Worm (Caenorhabditis elegans) whole organism, L4 larva: Measurements from ENCODE around the gene wht-2.

Experiments
- F10B5.3 ChIP-seq: sonication (generic microtip); optimal IDR thresholded peaks from 2 replicates; lab custom pipeline; 2016; ENCODE audit warnings: mild to moderate bottlenecking, missing genetic modification characterization, missing compliant biosample characterization
- F26F4.8 ChIP-seq: fragments of 200-800 bp; sonication (Bioruptor generic); conservative IDR thresholded peaks from 2 replicates; pipeline ENCODE4 v1.3.6; 2022; ENCODE audit warnings: missing genetic modification characterization, missing compliant biosample characterization
- F44E2.7 ChIP-seq: fragments of 200-800 bp; sonication (Bioruptor generic); IDR thresholded peaks from 2 replicates; pipeline ENCODE4 v2.1.2; 2022; ENCODE audit warnings: missing genetic modification characterization, missing compliant biosample characterization
- R02D3.7 ChIP-seq: fragments of 150-350 bp; sonication (generic microtip); optimal IDR thresholded peaks from 3 replicates; lab custom pipeline; 2014; ENCODE audit warnings: missing biosample characterization, missing genetic modification characterization
- T20F7.1 ChIP-seq: fragments of 200-800 bp; sonication (Bioruptor generic); optimal IDR thresholded peaks from 2 replicates; lab custom pipeline; 2018; ENCODE audit warnings: mild to moderate bottlenecking, missing genetic modification characterization, missing compliant biosample characterization
- Y105C5A.15 ChIP-seq: fragments of 200-800 bp; sonication (Bioruptor generic); IDR thresholded peaks from 2 replicates; pipeline ENCODE4 v1.3.6; 2022; ENCODE audit warnings: missing genetic modification characterization, missing compliant biosample characterization
- Y48G9A.11 ChIP-seq: fragments of 200-800 bp; sonication (Bioruptor generic); IDR thresholded peaks from 2 replicates; pipeline ENCODE4 v1.3.6; 2022; ENCODE audit warnings: missing genetic modification reagents, missing genetic modification characterization, missing compliant biosample characterization
- ZK337.2 ChIP-seq: fragments of 200-800 bp; sonication (Bioruptor generic); IDR thresholded peaks from 2 replicates; pipeline ENCODE4 v1.3.6; 2022; ENCODE audit warnings: missing genetic modification reagents, missing genetic modification characterization, missing compliant biosample characterization
- aha-1 ChIP-seq: fragments of 150-350 bp; peaks from one replicate; lab custom pipeline; 2014; ENCODE audit warnings: missing biosample characterization, missing genetic modification characterization
- ama-1 ChIP-seq: fragments of 150-350 bp; optimal IDR thresholded peaks from 2 replicates; lab custom pipeline; 2014; ENCODE audit warnings: inconsistent platforms, mixed read lengths
- arid-1 ChIP-seq: fragments of 200-800 bp; sonication (Bioruptor generic); conservative IDR thresholded peaks from 2 replicates; pipeline ENCODE4 v1.3.6; 2022; ENCODE audit warnings: missing genetic modification reagents, missing genetic modification characterization, missing compliant biosample characterization
- ceh-20 ChIP-seq: fragments of 200-800 bp; sonication (Bioruptor generic); IDR thresholded peaks from 2 replicates; pipeline ENCODE4 v1.3.6; 2022; ENCODE audit warnings: missing genetic modification reagents, missing genetic modification characterization, missing compliant biosample characterization
- ceh-28 ChIP-seq: fragments of 150-350 bp; optimal IDR thresholded peaks from 2 replicates; lab custom pipeline; 2014; ENCODE audit warnings: missing biosample characterization, missing genetic modification reagents, missing genetic modification characterization
- ceh-44 ChIP-seq: fragments of 200-800 bp; sonication (Bioruptor generic); IDR thresholded peaks from 2 replicates; pipeline ENCODE4 v1.3.6; 2022; ENCODE audit warnings: missing genetic modification reagents, missing genetic modification characterization, missing compliant biosample characterization
- ceh-82 ChIP-seq: sonication (generic microtip); optimal IDR thresholded peaks from 2 replicates; lab custom pipeline; 2017; ENCODE audit warnings: missing biosample characterization, missing genetic modification characterization
- ces-1 ChIP-seq: fragments of 150-350 bp; sonication (generic microtip); optimal IDR thresholded peaks from 4 replicates; lab custom pipeline; 2014; ENCODE audit warnings: missing biosample characterization, missing genetic modification reagents, missing genetic modification characterization
- cey-2 ChIP-seq: sonication (generic microtip); optimal IDR thresholded peaks from 3 replicates; lab custom pipeline; 2017; ENCODE audit warnings: missing genetic modification characterization, mild to moderate bottlenecking, missing compliant biosample characterization, antibody characterized with exemption, borderline replicate concordance; ENCODE audit not compliant: insufficient read depth
- ctbp-1 ChIP-seq: fragments of 200-800 bp; sonication (Bioruptor generic); IDR thresholded peaks from 2 replicates; pipeline ENCODE4 v1.3.6; 2022; ENCODE audit warnings: missing genetic modification reagents, missing genetic modification characterization, missing compliant biosample characterization
- daf-12 ChIP-seq: fragments of 150-350 bp; optimal IDR thresholded peaks from 2 replicates; lab custom pipeline; 2014; ENCODE audit warnings: missing biosample characterization, missing genetic modification reagents, missing genetic modification characterization
- dmd-6 ChIP-seq: fragments of 200-800 bp; sonication (Bioruptor generic); IDR thresholded peaks from 2 replicates; pipeline ENCODE4 v1.3.6; 2022; ENCODE audit warnings: missing genetic modification reagents, missing genetic modification characterization, missing compliant biosample characterization
- dpl-1 ChIP-seq: fragments of 150-350 bp; optimal IDR thresholded peaks from 2 replicates; lab custom pipeline; 2014; ENCODE audit warnings: missing biosample characterization, missing genetic modification reagents, missing genetic modification characterization
- duxl-1 ChIP-seq: sonication (generic microtip); optimal IDR thresholded peaks from 2 replicates; lab custom pipeline; 2016; ENCODE audit warnings: mild to moderate bottlenecking, missing genetic modification characterization, moderate library complexity, missing compliant biosample characterization; ENCODE audit not compliant: poor library complexity
- dve-1 ChIP-seq: sonication (generic microtip); optimal IDR thresholded peaks from 2 replicates; lab custom pipeline; 2017; ENCODE audit warnings: antibody characterized with exemption, mild to moderate bottlenecking, missing genetic modification characterization, missing compliant biosample characterization; ENCODE audit not compliant: insufficient read depth
- egl-27 ChIP-seq: sonication (generic microtip); optimal IDR thresholded peaks from 3 replicates; lab custom pipeline; 2017; ENCODE audit warnings: missing biosample characterization, missing genetic modification reagents, missing genetic modification characterization
- egl-43 ChIP-seq: fragments of 200-800 bp; sonication (Bioruptor generic); IDR thresholded peaks from 2 replicates; pipeline ENCODE4 v1.3.6; 2022; ENCODE audit warnings: missing genetic modification reagents, missing genetic modification characterization, missing compliant biosample characterization
- fos-1 ChIP-seq: fragments of 150-350 bp; optimal IDR thresholded peaks from 2 replicates; lab custom pipeline; 2014; ENCODE audit warnings: missing biosample characterization, missing genetic modification characterization
- jun-1 ChIP-seq: fragments of 150-350 bp; optimal IDR thresholded peaks from 2 replicates; lab custom pipeline; 2014; ENCODE audit warnings: missing biosample characterization, missing genetic modification reagents, missing genetic modification characterization
- lin-1 ChIP-seq: fragments of 200-800 bp; sonication (Bioruptor generic); IDR thresholded peaks from 2 replicates; pipeline ENCODE4 v1.3.6; 2022; ENCODE audit warnings: missing genetic modification reagents, missing genetic modification characterization, missing compliant biosample characterization
- lin-29 ChIP-seq: fragments of 200-800 bp; sonication (Bioruptor generic); IDR thresholded peaks from 2 replicates; pipeline ENCODE4 v1.3.6; 2022; ENCODE audit warnings: missing genetic modification reagents, missing genetic modification characterization, missing compliant biosample characterization
- lin-38 ChIP-seq: fragments of 200-800 bp; sonication (Bioruptor generic); IDR thresholded peaks from 2 replicates; pipeline ENCODE4 v1.3.6; 2022; ENCODE audit warnings: missing genetic modification reagents, missing genetic modification characterization, missing compliant biosample characterization
- madf-5 ChIP-seq, 2 experiments: fragments of 200-800 bp; sonication (Bioruptor generic); IDR thresholded peaks; 2 replicates each; pipeline ENCODE4 v1.3.6; 2022; ENCODE audit warnings: missing compliant biosample characterization in 2 of 2, missing genetic modification characterization in 2 of 2
- madf-9 ChIP-seq: fragments of 200-800 bp; sonication (Bioruptor generic); conservative IDR thresholded peaks from 2 replicates; pipeline ENCODE4 v1.3.6; 2022; ENCODE audit warnings: missing genetic modification reagents, missing genetic modification characterization, missing compliant biosample characterization
- mdt-29 ChIP-seq: fragments of 200-800 bp; sonication (Bioruptor generic); IDR thresholded peaks from 2 replicates; pipeline ENCODE4 v1.3.6; 2022; ENCODE audit warnings: missing genetic modification reagents, missing genetic modification characterization, missing compliant biosample characterization
- mep-1 ChIP-seq: fragments of 150-350 bp; sonication (generic microtip); optimal IDR thresholded peaks from 3 replicates; lab custom pipeline; 2014; ENCODE audit warnings: missing biosample characterization, missing genetic modification characterization
- mes-2 ChIP-seq: sonication (generic microtip); optimal IDR thresholded peaks from 2 replicates; lab custom pipeline; 2016; ENCODE audit warnings: missing genotype, mild to moderate bottlenecking, missing genetic modification characterization, missing compliant biosample characterization; ENCODE audit not compliant: poor library complexity, severe bottlenecking
- mxl-3 ChIP-seq: fragments of 200-800 bp; sonication (Bioruptor generic); optimal IDR thresholded peaks from 2 replicates; lab custom pipeline; 2018; ENCODE audit warnings: mild to moderate bottlenecking, missing genetic modification characterization, missing compliant biosample characterization
- nhr-11 ChIP-seq: fragments of 150-350 bp; optimal IDR thresholded peaks from 2 replicates; lab custom pipeline; 2014; ENCODE audit warnings: missing biosample characterization, missing genetic modification characterization
- nhr-237 ChIP-seq: sonication (generic microtip); optimal IDR thresholded peaks from 2 replicates; lab custom pipeline; 2017; ENCODE audit warnings: missing biosample characterization, missing genetic modification characterization
- nhr-41 ChIP-seq: fragments of 200-800 bp; sonication (Bioruptor generic); IDR thresholded peaks from 2 replicates; pipeline ENCODE4 v1.3.6; 2022; ENCODE audit warnings: missing genetic modification reagents, missing genetic modification characterization, missing compliant biosample characterization
- nhr-6 ChIP-seq: fragments of 150-350 bp; optimal IDR thresholded peaks from 2 replicates; lab custom pipeline; 2014; ENCODE audit warnings: missing biosample characterization, missing genetic modification characterization
- nhr-76 ChIP-seq: fragments of 150-350 bp; optimal IDR thresholded peaks from 2 replicates; lab custom pipeline; 2014; ENCODE audit warnings: missing biosample characterization, missing genetic modification characterization
- php-3 ChIP-seq: fragments of 200-800 bp; sonication (Bioruptor generic); IDR thresholded peaks from 2 replicates; pipeline ENCODE4 v1.3.6; 2022; ENCODE audit warnings: missing genetic modification reagents, missing genetic modification characterization, missing compliant biosample characterization
- rbr-2 ChIP-seq: sonication (generic microtip); optimal IDR thresholded peaks from 2 replicates; lab custom pipeline; 2016; ENCODE audit warnings: missing genotype, missing genetic modification characterization, missing compliant biosample characterization
- sdz-12 ChIP-seq: fragments of 200-800 bp; sonication (Bioruptor generic); optimal IDR thresholded peaks from 2 replicates; lab custom pipeline; 2018; ENCODE audit warnings: mild to moderate bottlenecking, missing genetic modification characterization, missing compliant biosample characterization
- snpc-1.2 ChIP-seq: fragments of 200-800 bp; sonication (Bioruptor generic); IDR thresholded peaks from 2 replicates; pipeline ENCODE4 v1.3.6; 2022; ENCODE audit warnings: missing genetic modification reagents, missing genetic modification characterization, missing compliant biosample characterization
- spr-1 ChIP-seq: sonication (generic microtip); optimal IDR thresholded peaks from 2 replicates; lab custom pipeline; 2016; ENCODE audit warnings: mild to moderate bottlenecking, missing genetic modification characterization, missing compliant biosample characterization
- tra-1 ChIP-seq: fragments of 200-800 bp; sonication (Bioruptor generic); IDR thresholded peaks from 2 replicates; pipeline ENCODE4 v1.3.6; 2022; ENCODE audit warnings: missing genetic modification reagents, missing genetic modification characterization, missing compliant biosample characterization
- unc-39 ChIP-seq: sonication (generic microtip); optimal IDR thresholded peaks from 2 replicates; lab custom pipeline; 2017; ENCODE audit warnings: missing biosample characterization, missing genetic modification characterization
- vab-7 ChIP-seq: fragments of 200-800 bp; sonication (Bioruptor generic); IDR thresholded peaks from 2 replicates; pipeline ENCODE4 v1.3.6; 2022; ENCODE audit warnings: missing genetic modification reagents, missing genetic modification characterization, missing compliant biosample characterization
- zag-1 ChIP-seq: fragments of 150-350 bp; optimal IDR thresholded peaks from 2 replicates; lab custom pipeline; 2014; ENCODE audit warnings: missing biosample characterization, missing genetic modification characterization
- zfp-3 ChIP-seq: fragments of 200-800 bp; sonication (Bioruptor generic); conservative IDR thresholded peaks from 2 replicates; pipeline ENCODE4 v1.3.6; 2022; ENCODE audit warnings: missing genetic modification reagents, missing genetic modification characterization, missing compliant biosample characterization
- ztf-11 ChIP-seq: fragments of 150-350 bp; optimal IDR thresholded peaks from 2 replicates; lab custom pipeline; 2014; ENCODE audit warnings: missing biosample characterization, missing genetic modification characterization

wht-2 gene

ce11 chrIV:11474067-11474466 is 3.8 kb downstream of the wht-2 start (continued):
- TF ChIP-seq arid-1 = peak; percentile 96
- TF ChIP-seq zfp-3 (GFP tag; lab: Robert Waterston, UW) = peak; percentile 90; the same call in 1 of the 2 replicates
- TF ChIP-seq Y105C5A.15 (GFP tag; lab: Robert Waterston, UW) = peak; percentile 96
- peak; percentile 75 for TF ChIP-seq dmd-6 (GFP tag; lab: Robert Waterston, UW)
- no peak for TF ChIP-seq ama-1 (lab: Kevin White, UChicago)
- TF ChIP-seq egl-43 (GFP tag; lab: Robert Waterston, UW) = peak; percentile 99
- peak; percentile 97 for TF ChIP-seq F44E2.7 (GFP tag; lab: Robert Waterston, UW)
- TF ChIP-seq dpl-1 = peak; percentile 27
- TF ChIP-seq ceh-28 (tag; lab: Kevin White, UChicago) = no peak
- TF ChIP-seq mdt-29 (GFP tag; lab: Robert Waterston, UW) = peak; percentile 87
- peak; percentile 96 for TF ChIP-seq vab-7 (GFP tag; lab: Robert Waterston, UW)
- TF ChIP-seq Y48G9A.11 (GFP tag; lab: Robert Waterston, UW) = peak; percentile 88
- peak; percentile 94 for TF ChIP-seq snpc-1.2 (GFP tag; lab: Robert Waterston, UW)
- TF ChIP-seq nhr-76 (tag; lab: Kevin White, UChicago) = no peak
- peak; percentile 76 to 88; a peak in 3 of 4 replicates for TF ChIP-seq madf-5 (GFP tag; IDR thresholded peaks at IDR 0.05; lab: Robert Waterston, UW)
- TF ChIP-seq ceh-44 (GFP tag; lab: Robert Waterston, UW) = peak; percentile 71
- TF ChIP-seq lin-38 (GFP tag; lab: Robert Waterston, UW) = peak; percentile 86
- TF ChIP-seq fos-1 (tag; lab: Kevin White, UChicago) = no peak
- TF ChIP-seq ctbp-1 = peak; percentile 87
- peak; percentile 14 for TF ChIP-seq R02D3.7 (tag; lab: Kevin White, UChicago)
- TF ChIP-seq rbr-2 (tag; lab: Kevin White, UChicago) = peak; percentile 77
- peak; percentile 88 for TF ChIP-seq mxl-3 (GFP tag; lab: Kevin White, UChicago)
- peak; percentile 77 for TF ChIP-seq jun-1
- peak; percentile 86 for TF ChIP-seq ZK337.2 (GFP tag; lab: Robert Waterston, UW)
- TF ChIP-seq egl-27 (tag; lab: Kevin White, UChicago) = no peak
- no peak for TF ChIP-seq ces-1 (GFP tag; lab: Kevin White, UChicago)
- peak; percentile 87 for TF ChIP-seq ceh-20 (GFP tag; lab: Robert Waterston, UW)
- peak; percentile 80 for TF ChIP-seq mep-1 (tag; lab: Kevin White, UChicago)
- peak; percentile 83 for TF ChIP-seq lin-29
- peak; percentile 93 for TF ChIP-seq lin-1 (GFP tag; lab: Robert Waterston, UW)
- TF ChIP-seq zag-1 (tag; lab: Kevin White, UChicago) = no peak
- peak; percentile 75 for TF ChIP-seq dve-1
- TF ChIP-seq sdz-12 = peak; percentile 91
- peak; percentile 92 for TF ChIP-seq mes-2
- peak; percentile 91; the same call in 1 of the 2 replicates for TF ChIP-seq madf-9 (GFP tag; lab: Robert Waterston, UW)
- peak; percentile 91 for TF ChIP-seq php-3 (GFP tag; lab: Robert Waterston, UW)
- TF ChIP-seq spr-1 = peak; percentile 87
- TF ChIP-seq duxl-1 = peak; percentile 86
- TF ChIP-seq aha-1 (tag; lab: Kevin White, UChicago) = peak; percentile 95
- TF ChIP-seq nhr-6 = peak; percentile 5
- no peak for TF ChIP-seq ztf-11
- no peak for TF ChIP-seq unc-39 (tag; lab: Kevin White, UChicago)
- peak; percentile 85 for TF ChIP-seq F10B5.3
- peak; percentile 96 for TF ChIP-seq tra-1 (GFP tag; lab: Robert Waterston, UW)
- no peak for TF ChIP-seq cey-2
- TF ChIP-seq ceh-82 (tag; lab: Kevin White, UChicago) = no peak
- peak; percentile 34 for TF ChIP-seq nhr-11 (tag; lab: Kevin White, UChicago)
- no peak for TF ChIP-seq nhr-237
- peak; percentile 66 for TF ChIP-seq T20F7.1 (GFP tag; lab: Kevin White, UChicago)
- TF ChIP-seq nhr-41 (GFP tag; lab: Robert Waterston, UW) = peak; percentile 87
- peak; percentile 98 for TF ChIP-seq F26F4.8 (GFP tag; lab: Robert Waterston, UW)
- TF ChIP-seq daf-12 = no peak
